Fruit fly (Drosophila melanogaster) whole organism, embryonic: ENCODE measurements around the gene CG31029.

Source experiments
- Ada2b ChIP-seq: fragments of 200-800 bp; sonication (Bioruptor generic); IDR thresholded peaks from 2 replicates; pipeline ENCODE4 v1.3.6; 2022; ENCODE audit warnings: missing biosample characterization, missing genetic modification characterization
- Antp ChIP-seq: fragments of 200-800 bp; sonication (Bioruptor generic); optimal IDR thresholded peaks from 3 replicates; lab custom pipeline; 2016; ENCODE audit warnings: missing biosample characterization, missing genetic modification characterization
- CG11695 ChIP-seq: fragments of 200-800 bp; sonication (Bioruptor generic); IDR thresholded peaks from 3 replicates; pipeline ENCODE4 v1.3.6; 2022; ENCODE audit warnings: missing biosample characterization, missing genetic modification characterization
- CG12071 ChIP-seq: fragments of 200-800 bp; sonication (Bioruptor generic); optimal IDR thresholded peaks from 3 replicates; lab custom pipeline; 2018; ENCODE audit warnings: missing biosample characterization, mild to moderate bottlenecking, missing genetic modification characterization
- CG12104 ChIP-seq: fragments of 200-800 bp; sonication (Bioruptor generic); optimal IDR thresholded peaks from 3 replicates; lab custom pipeline; 2016; ENCODE audit warnings: missing biosample characterization, missing genetic modification characterization
- CG12391 ChIP-seq: fragments of 200-800 bp; sonication (Bioruptor generic); optimal IDR thresholded peaks from 3 replicates; lab custom pipeline; 2018; ENCODE audit warnings: missing biosample characterization, mild to moderate bottlenecking, missing genetic modification characterization, moderate library complexity
- CG12659 ChIP-seq: fragments of 200-800 bp; sonication (Bioruptor generic); optimal IDR thresholded peaks from 3 replicates; lab custom pipeline; 2017; ENCODE audit warnings: mild to moderate bottlenecking, missing biosample characterization, missing genetic modification reagents, missing genetic modification characterization
- CG2129 ChIP-seq: fragments of 200-800 bp; sonication (Bioruptor generic); IDR thresholded peaks from 2 replicates; pipeline ENCODE4 v1.3.6; 2022; ENCODE audit warnings: missing biosample characterization, missing genetic modification characterization; ENCODE audit not compliant: partially characterized antibody
- CG2202 ChIP-seq: fragments of 200-800 bp; sonication (Bioruptor generic); optimal IDR thresholded peaks from 2 replicates; lab custom pipeline; 2018; ENCODE audit warnings: missing biosample characterization, mild to moderate bottlenecking, missing genetic modification characterization
- CG31224 ChIP-seq: fragments of 200-800 bp; sonication (Bioruptor generic); IDR thresholded peaks from 2 replicates; pipeline ENCODE4 v1.3.6; 2022; ENCODE audit warnings: missing biosample characterization, missing genetic modification characterization
- CG3281 ChIP-seq: fragments of 200-800 bp; sonication (Bioruptor generic); optimal IDR thresholded peaks from 3 replicates; lab custom pipeline; 2017; ENCODE audit warnings: missing biosample characterization, mild to moderate bottlenecking, missing genetic modification characterization
- CG3726 ChIP-seq: fragments of 200-800 bp; sonication (Bioruptor generic); IDR thresholded peaks from 3 replicates; pipeline ENCODE4, ENCODE4 v1.3.6; 2022; ENCODE audit warnings: missing biosample characterization, missing genetic modification characterization
- CG3838 ChIP-seq: fragments of 200-800 bp; sonication (Bioruptor generic); optimal IDR thresholded peaks from 3 replicates; lab custom pipeline; 2016; ENCODE audit warnings: missing biosample characterization, missing genetic modification characterization
- CG3995 ChIP-seq: fragments of 200-800 bp; sonication (Bioruptor generic); optimal IDR thresholded peaks from 3 replicates; lab custom pipeline; 2016; ENCODE audit warnings: missing biosample characterization, missing genetic modification characterization
- CG4360 ChIP-seq: fragments of 200-800 bp; sonication (Bioruptor generic); IDR thresholded peaks from 2 replicates; pipeline ENCODE4 v1.3.6; 2022; ENCODE audit warnings: missing biosample characterization, missing genetic modification characterization
- CG4617 ChIP-seq: fragments of 200-800 bp; sonication (Bioruptor generic); optimal IDR thresholded peaks from 3 replicates; lab custom pipeline; 2016; ENCODE audit warnings: missing biosample characterization, missing genetic modification characterization, borderline replicate concordance
- CG7357 ChIP-seq: fragments of 200-800 bp; sonication (Bioruptor generic); IDR thresholded peaks from 3 replicates; pipeline ENCODE4 v1.3.6; 2022; ENCODE audit warnings: missing biosample characterization, missing genetic modification characterization
- CG9817 ChIP-seq: fragments of 200-800 bp; sonication (Bioruptor generic); optimal IDR thresholded peaks from 2 replicates; lab custom pipeline; 2018; ENCODE audit warnings: missing biosample characterization, mild to moderate bottlenecking, missing genetic modification characterization, moderate library complexity
- CG9932 ChIP-seq: fragments of 200-800 bp; sonication (Bioruptor generic); IDR thresholded peaks from 2 replicates; pipeline ENCODE4 v1.3.6; 2022; ENCODE audit warnings: missing biosample characterization, missing genetic modification characterization
- Dbx ChIP-seq: fragments of 200-800 bp; sonication (Bioruptor generic); IDR thresholded peaks from 3 replicates; pipeline ENCODE4 v1.3.6; 2022; ENCODE audit warnings: missing biosample characterization, missing genetic modification characterization
- ERR ChIP-seq: fragments of 200-800 bp; sonication (Bioruptor generic); optimal IDR thresholded peaks from 2 replicates; lab custom pipeline; 2016; ENCODE audit warnings: missing biosample characterization, missing genetic modification characterization
- H15 ChIP-seq: fragments of 200-800 bp; sonication (Bioruptor generic); IDR thresholded peaks from 3 replicates; pipeline ENCODE4 v1.3.6; 2022; ENCODE audit warnings: missing biosample characterization, missing genetic modification characterization
- HLH3B ChIP-seq: fragments of 200-800 bp; sonication (Bioruptor generic); IDR thresholded peaks from 2 replicates; pipeline ENCODE4 v1.3.6; 2022; ENCODE audit warnings: missing biosample characterization, missing genetic modification characterization
- Hey ChIP-seq: fragments of 200-800 bp; sonication (Bioruptor generic); optimal IDR thresholded peaks from 3 replicates; lab custom pipeline; 2018; ENCODE audit warnings: missing biosample characterization, mild to moderate bottlenecking, missing genetic modification characterization
- Hr3 ChIP-seq: fragments of 200-800 bp; sonication (Bioruptor generic); optimal IDR thresholded peaks from 3 replicates; lab custom pipeline; 2016; ENCODE audit warnings: missing biosample characterization, missing genetic modification characterization
- Med ChIP-seq: fragments of 200-800 bp; sonication (Bioruptor generic); peaks from one replicate; lab custom pipeline; 2016; ENCODE audit warnings: missing biosample characterization, missing genetic modification characterization, mild to moderate bottlenecking, inconsistent platforms, moderate library complexity
- Pdp1 ChIP-seq, 2 experiments: fragments of 200-800 bp; sonication (Bioruptor generic); optimal IDR thresholded peaks; 3 replicates each; lab custom pipeline; 2016; ENCODE audit warnings: missing biosample characterization in 2 of 2, missing genetic modification characterization in 2 of 2, mild to moderate bottlenecking in 1 of 2, moderate library complexity in 1 of 2
- Ptx1 ChIP-seq: fragments of 200-800 bp; sonication (Bioruptor generic); IDR thresholded peaks from 2 replicates; pipeline ENCODE4 v1.3.6; 2022; ENCODE audit warnings: missing biosample characterization, missing genetic modification characterization
- Six4 ChIP-seq: fragments of 200-800 bp; sonication (Bioruptor generic); optimal IDR thresholded peaks from 2 replicates; lab custom pipeline; 2016; ENCODE audit warnings: missing biosample characterization, missing genetic modification characterization
- Stat92E ChIP-seq, 3 experiments: fragments of >200 bp in 2 of 3; fragments of 200-800 bp in 1 of 3; sonication (Bioruptor generic) in 1 of 3; optimal IDR thresholded peaks; 2 replicates each; lab custom pipeline; 2017 to 2019; ENCODE audit warnings: missing biosample characterization in 3 of 3, missing genetic modification characterization in 3 of 3, mild to moderate bottlenecking in 1 of 3, moderate library complexity in 1 of 3
- ac ChIP-seq: fragments of 200-800 bp; sonication (Bioruptor generic); optimal IDR thresholded peaks from 3 replicates; lab custom pipeline; 2017; ENCODE audit warnings: missing biosample characterization, mild to moderate bottlenecking, missing genetic modification characterization
- btn ChIP-seq: fragments of 200-800 bp; sonication (Bioruptor generic); optimal IDR thresholded peaks from 2 replicates; lab custom pipeline; 2016; ENCODE audit warnings: missing biosample characterization, missing genetic modification characterization
- dmrt11E ChIP-seq: fragments of 200-800 bp; sonication (Bioruptor generic); optimal IDR thresholded peaks from 3 replicates; lab custom pipeline; 2018; ENCODE audit warnings: missing biosample characterization, mild to moderate bottlenecking, missing genetic modification characterization, moderate library complexity
- eyg ChIP-seq: fragments of 200-800 bp; sonication (Bioruptor generic); optimal IDR thresholded peaks from 3 replicates; lab custom pipeline; 2016; ENCODE audit warnings: missing biosample characterization, missing genetic modification characterization
- fd102C ChIP-seq: fragments of 200-800 bp; sonication (Bioruptor generic); optimal IDR thresholded peaks from 2 replicates; lab custom pipeline; 2018; ENCODE audit warnings: missing biosample characterization, mild to moderate bottlenecking, missing genetic modification characterization, moderate library complexity
- fd64A ChIP-seq: fragments of 200-800 bp; sonication (Bioruptor generic); optimal IDR thresholded peaks from 3 replicates; lab custom pipeline; 2018; ENCODE audit warnings: missing biosample characterization, mild to moderate bottlenecking, missing genetic modification characterization
- gcm ChIP-seq: fragments of 200-800 bp; sonication (Bioruptor generic); optimal IDR thresholded peaks from 2 replicates; lab custom pipeline; 2019; ENCODE audit warnings: missing biosample characterization, mild to moderate bottlenecking, missing genetic modification characterization, moderate library complexity
- grau ChIP-seq: fragments of 200-800 bp; optimal IDR thresholded peaks from 3 replicates; lab custom pipeline; 2019; ENCODE audit warnings: missing biosample characterization, mild to moderate bottlenecking, missing genetic modification characterization, moderate library complexity
- hb ChIP-seq: fragments of 200-800 bp; sonication (Bioruptor generic); IDR thresholded peaks from 3 replicates; pipeline ENCODE4 v1.3.6; 2022; ENCODE audit warnings: missing biosample characterization, missing genetic modification characterization; ENCODE audit not compliant: partially characterized antibody
- lilli ChIP-seq: fragments of 200-800 bp; sonication (Bioruptor generic); optimal IDR thresholded peaks from 3 replicates; lab custom pipeline; 2016; ENCODE audit warnings: missing biosample characterization, missing genetic modification characterization
- mld ChIP-seq: fragments of 200-800 bp; sonication (Bioruptor generic); IDR thresholded peaks from 3 replicates; pipeline ENCODE4 v1.3.6; 2022; ENCODE audit warnings: missing biosample characterization, missing genetic modification characterization; ENCODE audit not compliant: partially characterized antibody
- nau ChIP-seq: fragments of 200-800 bp; sonication (Bioruptor generic); optimal IDR thresholded peaks from 3 replicates; lab custom pipeline; 2017; ENCODE audit warnings: missing biosample characterization, mild to moderate bottlenecking, missing genetic modification characterization, missing genetic modification reagents
- pb ChIP-seq: fragments of 200-800 bp; sonication (Bioruptor generic); optimal IDR thresholded peaks from 3 replicates; lab custom pipeline; 2016; ENCODE audit warnings: missing biosample characterization, missing genetic modification characterization
- pzg ChIP-seq: fragments of 200-800 bp; sonication (Bioruptor generic); optimal IDR thresholded peaks from 3 replicates; lab custom pipeline; 2018; ENCODE audit warnings: missing biosample characterization, mild to moderate bottlenecking, missing genetic modification characterization, moderate library complexity
- repo ChIP-seq: fragments of 200-800 bp; sonication (Bioruptor generic); optimal IDR thresholded peaks from 2 replicates; lab custom pipeline; 2016; ENCODE audit warnings: missing biosample characterization, missing genetic modification characterization
- row ChIP-seq: fragments of 200-800 bp; sonication (Bioruptor generic); IDR thresholded peaks from 3 replicates; pipeline ENCODE4 v1.3.6; 2022; ENCODE audit warnings: missing biosample characterization, missing genetic modification characterization
- run ChIP-seq: fragments of 200-800 bp; sonication (Bioruptor generic); optimal IDR thresholded peaks from 3 replicates; lab custom pipeline; 2018; ENCODE audit warnings: missing biosample characterization, mild to moderate bottlenecking, missing genetic modification characterization
- tap ChIP-seq: fragments of 200-800 bp; optimal IDR thresholded peaks from 3 replicates; lab custom pipeline; 2019; ENCODE audit warnings: missing biosample characterization, mild to moderate bottlenecking, missing genetic modification characterization, moderate library complexity
- tna ChIP-seq: fragments of 200-800 bp; sonication (Bioruptor generic); IDR thresholded peaks from 2 replicates; pipeline ENCODE4 v1.3.6; 2022; ENCODE audit warnings: missing biosample characterization, missing genetic modification characterization; ENCODE audit not compliant: partially characterized antibody
- trh ChIP-seq: fragments of 200-800 bp; sonication (Bioruptor generic); optimal IDR thresholded peaks from 2 replicates; lab custom pipeline; 2016; ENCODE audit warnings: missing biosample characterization, missing genetic modification characterization
- yki ChIP-seq: fragments of >200 bp; optimal IDR thresholded peaks from 3 replicates; lab custom pipeline; 2018

Gene CG31029

DNA sequence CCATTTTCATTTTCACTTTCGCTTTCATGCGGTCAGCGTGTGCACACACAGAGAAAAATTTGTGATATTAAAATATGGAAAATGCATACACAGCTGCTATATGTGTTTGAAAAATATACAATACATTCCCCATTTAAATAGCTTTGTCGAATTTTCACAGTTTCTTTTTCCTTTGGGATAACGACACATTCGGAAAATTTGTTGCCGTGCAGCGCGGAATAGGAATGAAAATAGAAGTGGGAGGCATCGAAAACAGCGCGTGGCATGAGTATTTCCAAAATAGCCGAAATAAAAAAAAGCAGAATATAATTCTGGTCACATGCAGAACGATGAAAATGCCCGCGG lies 39.5 kb downstream of the CG31029 start (continued):
- TF ChIP-seq CG7357 (peak; percentile 78), CG12071 (GFP tag; lab: Kevin White, UChicago) (peak; percentile 84), CG3281 (peak; percentile 84), CG12659 (GFP tag; lab: Kevin White, UChicago) (peak; percentile 87), CG4360 (GFP tag; lab: Robert Waterston, UW) (peak; percentile 36; the same call in 1 of the 2 replicates), CG31224 (GFP tag; lab: Robert Waterston, UW) (peak; percentile 72), CG3838 (GFP tag; lab: Kevin White, UChicago) (peak; percentile 76), ERR (GFP tag; lab: Kevin White, UChicago) (peak; percentile 84), pb (GFP tag; lab: Kevin White, UChicago) (peak; percentile 86), fd64A (GFP tag; lab: Kevin White, UChicago) (peak; percentile 71), mld (GFP tag; lab: Robert Waterston, UW) (no peak), CG3726 (GFP tag; lab: Robert Waterston, UW) (peak; percentile 75; the same call in 2 of the 3 replicates), CG11695 (peak; percentile 78), tap (peak; percentile 84), CG9932 (peak; percentile 91), CG3995 (GFP tag; lab: Kevin White, UChicago) (no peak), Hr3 (GFP tag; lab: Kevin White, UChicago) (peak; percentile 74), tna (no peak), CG12391 (peak; percentile 86), Hey (peak; percentile 56), hb (GFP tag; lab: Robert Waterston, UW) (no peak), Dbx (GFP tag; lab: Robert Waterston, UW) (peak; percentile 90), Ada2b (peak; percentile 85), Antp (GFP tag; lab: Kevin White, UChicago) (peak; percentile 86), HLH3B (GFP tag; lab: Robert Waterston, UW) (peak; percentile 88), fd102C (GFP tag; lab: Kevin White, UChicago) (no peak), gcm (GFP tag; lab: Kevin White, UChicago) (peak; percentile 61), CG2202 (tag; lab: Kevin White, UChicago) (peak; percentile 59), CG2129 (no peak), btn (GFP tag; lab: Kevin White, UChicago) (peak; percentile 74), run (peak; percentile 87), row (GFP tag; lab: Robert Waterston, UW) (peak; percentile 91), Stat92E (GFP tag; optimal IDR thresholded peaks at IDR 0.05; lab: Kevin White, UChicago) (no peak), repo (GFP tag; lab: Kevin White, UChicago) (peak; percentile 83), ac (GFP tag; lab: Kevin White, UChicago) (no peak), Med (GFP tag; lab: Kevin White, UChicago) (peak; percentile 98), CG9817 (tag; lab: Kevin White, UChicago) (peak; percentile 86), pzg (GFP tag; lab: Kevin White, UChicago) (peak; percentile 4), dmrt11E (tag; lab: Kevin White, UChicago) (peak; percentile 41), grau (tag; lab: Kevin White, UChicago) (peak; percentile 86), trh (peak; percentile 3), Pdp1 (GFP tag; optimal IDR thresholded peaks at IDR 0.05; lab: Kevin White, UChicago) (peak; percentile 83 to 84), CG4617 (GFP tag; lab: Kevin White, UChicago) (peak; percentile 48), H15 (GFP tag; lab: Robert Waterston, UW) (peak; percentile 88), lilli (peak; percentile 90), nau (GFP tag; lab: Kevin White, UChicago) (peak; percentile 87), Ptx1 (GFP tag; lab: Robert Waterston, UW) (peak; percentile 92), eyg (GFP tag; lab: Kevin White, UChicago) (peak; percentile 84), CG12104 (GFP tag; lab: Kevin White, UChicago) (peak; percentile 67), yki (no peak), Six4 (GFP tag; lab: Kevin White, UChicago) (peak; percentile 76)
